Worm (Caenorhabditis elegans) whole organism, young adult: ENCODE measurements around the gene haao-1.

Experiments used
- B0261.1 ChIP-seq: sonication (generic microtip); optimal IDR thresholded peaks from 2 replicates; lab custom pipeline; 2016; ENCODE audit warnings: mild to moderate bottlenecking, missing genetic modification characterization, moderate library complexity, missing compliant biosample characterization
- B0336.3 ChIP-seq: fragments of 200-800 bp; sonication (Bioruptor generic); IDR thresholded peaks from 2 replicates; pipeline ENCODE4 v1.3.6; 2022; ENCODE audit warnings: missing genetic modification characterization, missing compliant biosample characterization
- C06A6.2 ChIP-seq: fragments of 200-800 bp; sonication (Bioruptor generic); conservative IDR thresholded peaks from 2 replicates; pipeline ENCODE4 v1.3.6; 2022; ENCODE audit warnings: missing genetic modification characterization, missing compliant biosample characterization
- C17E4.6 ChIP-seq: fragments of 200-800 bp; sonication (Bioruptor generic); IDR thresholded peaks from 2 replicates; pipeline ENCODE4 v1.3.6; 2022; ENCODE audit warnings: missing genetic modification reagents, missing genetic modification characterization, missing compliant biosample characterization
- F23B12.7 ChIP-seq: sonication (generic microtip); optimal IDR thresholded peaks from 2 replicates; lab custom pipeline; 2017; ENCODE audit warnings: missing genetic modification characterization, mild to moderate bottlenecking, missing compliant biosample characterization, antibody characterized with exemption, moderate library complexity; ENCODE audit not compliant: insufficient read depth
- F33H1.4 ChIP-seq: fragments of 200-800 bp; sonication (Bioruptor generic); IDR thresholded peaks from 2 replicates; pipeline ENCODE4 v1.3.6; 2022; ENCODE audit warnings: missing genetic modification reagents, missing genetic modification characterization, missing compliant biosample characterization
- F52B5.7 ChIP-seq: sonication (generic microtip); optimal IDR thresholded peaks from 2 replicates; lab custom pipeline; 2016; ENCODE audit warnings: mild to moderate bottlenecking, missing genetic modification characterization, missing compliant biosample characterization
- F57C9.4 ChIP-seq: sonication (generic microtip); optimal IDR thresholded peaks from 2 replicates; lab custom pipeline; 2017; ENCODE audit warnings: mild to moderate bottlenecking, missing genetic modification characterization, missing compliant biosample characterization
- K11D2.4 ChIP-seq: fragments of 200-800 bp; sonication (Bioruptor generic); IDR thresholded peaks from 2 replicates; pipeline ENCODE4 v1.3.6; 2022; ENCODE audit warnings: missing genetic modification reagents, missing genetic modification characterization, missing compliant biosample characterization
- Y79H2A.3 ChIP-seq: fragments of 200-800 bp; sonication (Bioruptor generic); conservative IDR thresholded peaks from 2 replicates; pipeline ENCODE4 v1.3.6; 2022; ENCODE audit warnings: missing genetic modification reagents, missing genetic modification characterization, missing compliant biosample characterization
- Y95B8A.8 ChIP-seq: fragments of 200-800 bp; sonication (Bioruptor generic); IDR thresholded peaks from 2 replicates; pipeline ENCODE4 v1.3.6; 2022; ENCODE audit warnings: missing genetic modification reagents, missing genetic modification characterization, missing compliant biosample characterization
- akir-1 ChIP-seq: fragments of 200-800 bp; sonication (Bioruptor generic); optimal IDR thresholded peaks from 2 replicates; lab custom pipeline; 2018; ENCODE audit warnings: mild to moderate bottlenecking, missing genetic modification characterization, moderate library complexity, missing compliant biosample characterization
- aptf-3 ChIP-seq: fragments of 200-800 bp; sonication (Bioruptor generic); IDR thresholded peaks from 2 replicates; pipeline ENCODE4 v1.3.6; 2022; ENCODE audit warnings: missing genetic modification characterization, missing compliant biosample characterization
- attf-3 ChIP-seq: fragments of 200-800 bp; sonication (Bioruptor generic); conservative IDR thresholded peaks from 2 replicates; pipeline ENCODE4 v1.3.6; 2022; ENCODE audit warnings: missing genetic modification reagents, missing genetic modification characterization, missing compliant biosample characterization
- attf-5 ChIP-seq: fragments of 200-800 bp; sonication (Bioruptor generic); optimal IDR thresholded peaks from 2 replicates; lab custom pipeline; 2018; ENCODE audit warnings: mild to moderate bottlenecking, missing genetic modification characterization, missing compliant biosample characterization
- bed-2 ChIP-seq: fragments of 200-800 bp; sonication (Bioruptor generic); IDR thresholded peaks from 2 replicates; pipeline ENCODE4 v1.3.6; 2022; ENCODE audit warnings: missing genetic modification reagents, missing genetic modification characterization, missing compliant biosample characterization
- ceh-40 ChIP-seq: fragments of 200-800 bp; sonication (Bioruptor generic); IDR thresholded peaks from 2 replicates; pipeline ENCODE4 v1.3.6; 2022; ENCODE audit warnings: missing genetic modification characterization, missing compliant biosample characterization
- ceh-58 ChIP-seq: fragments of 200-800 bp; sonication (Bioruptor generic); IDR thresholded peaks from 2 replicates; pipeline ENCODE4 v1.3.6; 2022; ENCODE audit warnings: missing genetic modification characterization, missing compliant biosample characterization
- ceh-91 ChIP-seq: fragments of 200-800 bp; sonication (Bioruptor generic); IDR thresholded peaks from 2 replicates; pipeline ENCODE4 v1.3.6; 2022; ENCODE audit warnings: missing genetic modification reagents, missing genetic modification characterization, missing compliant biosample characterization
- die-1 ChIP-seq: sonication (generic microtip); optimal IDR thresholded peaks from 2 replicates; lab custom pipeline; 2016; ENCODE audit warnings: missing genotype, mild to moderate bottlenecking, missing genetic modification characterization, missing compliant biosample characterization
- dpff-1 ChIP-seq: sonication (generic microtip); optimal IDR thresholded peaks from 2 replicates; lab custom pipeline; 2017; ENCODE audit warnings: mild to moderate bottlenecking, missing genetic modification characterization, missing compliant biosample characterization
- dpl-1 ChIP-seq: fragments of 150-350 bp; optimal IDR thresholded peaks from 2 replicates; lab custom pipeline; 2014; ENCODE audit warnings: missing biosample characterization, missing genetic modification reagents, missing genetic modification characterization
- egrh-3 ChIP-seq: fragments of 200-800 bp; sonication (Bioruptor generic); IDR thresholded peaks from 2 replicates; pipeline ENCODE4 v1.3.6; 2022; ENCODE audit warnings: missing genetic modification reagents, missing genetic modification characterization, missing compliant biosample characterization
- ekl-4 ChIP-seq: fragments of 200-800 bp; sonication (Bioruptor generic); IDR thresholded peaks from 2 replicates; pipeline ENCODE4 v1.3.6; 2022; ENCODE audit warnings: missing genetic modification reagents, missing genetic modification characterization, missing compliant biosample characterization
- hlh-26 ChIP-seq: fragments of 200-800 bp; sonication (Bioruptor generic); conservative IDR thresholded peaks from 2 replicates; pipeline ENCODE4 v1.3.6; 2022; ENCODE audit warnings: missing genetic modification reagents, missing genetic modification characterization, missing compliant biosample characterization
- hmg-20 ChIP-seq: fragments of 200-800 bp; sonication (Bioruptor generic); IDR thresholded peaks from 2 replicates; pipeline ENCODE4 v1.3.6; 2022; ENCODE audit warnings: missing genetic modification reagents, missing genetic modification characterization, missing compliant biosample characterization
- let-526 ChIP-seq: fragments of 200-800 bp; sonication (Bioruptor generic); IDR thresholded peaks from 2 replicates; pipeline ENCODE4 v1.3.6; 2022; ENCODE audit warnings: missing genetic modification reagents, missing genetic modification characterization, missing compliant biosample characterization
- lin-26 ChIP-seq: fragments of 200-800 bp; sonication (Bioruptor generic); IDR thresholded peaks from 2 replicates; pipeline ENCODE4 v1.3.6; 2022; ENCODE audit warnings: missing genetic modification reagents, missing genetic modification characterization, missing compliant biosample characterization
- lin-40 ChIP-seq: sonication (generic microtip); optimal IDR thresholded peaks from 2 replicates; lab custom pipeline; 2016; ENCODE audit warnings: missing genetic modification characterization, mild to moderate bottlenecking, missing compliant biosample characterization, missing genotype, missing genetic modification reagents
- lir-1 ChIP-seq: fragments of 200-800 bp; sonication (Bioruptor generic); conservative IDR thresholded peaks from 2 replicates; pipeline ENCODE4 v1.3.6; 2022; ENCODE audit warnings: missing genetic modification reagents, missing genetic modification characterization, missing compliant biosample characterization
- madf-6 ChIP-seq: fragments of 200-800 bp; sonication (Bioruptor generic); IDR thresholded peaks from 2 replicates; pipeline ENCODE4 v1.3.6; 2022; ENCODE audit warnings: missing genetic modification reagents, missing genetic modification characterization, missing compliant biosample characterization
- madf-8 ChIP-seq: fragments of 200-800 bp; sonication (Bioruptor generic); conservative IDR thresholded peaks from 2 replicates; pipeline ENCODE4 v1.3.6; 2022; ENCODE audit warnings: missing genetic modification reagents, missing genetic modification characterization, missing compliant biosample characterization
- mcd-1 ChIP-seq: fragments of 200-800 bp; sonication (Bioruptor generic); IDR thresholded peaks from 2 replicates; pipeline ENCODE4 v1.3.6; 2022; ENCODE audit warnings: missing genetic modification reagents, missing genetic modification characterization, missing compliant biosample characterization
- mes-4 ChIP-seq: sonication (generic microtip); optimal IDR thresholded peaks from 2 replicates; lab custom pipeline; 2016; ENCODE audit warnings: missing genotype, missing genetic modification characterization, missing compliant biosample characterization
- nfya-2 ChIP-seq: fragments of 200-800 bp; sonication (Bioruptor generic); IDR thresholded peaks from 2 replicates; pipeline ENCODE4 v1.3.6; 2022; ENCODE audit warnings: missing genetic modification reagents, missing genetic modification characterization, missing compliant biosample characterization
- nfyb-1 ChIP-seq: fragments of 200-800 bp; sonication (Bioruptor generic); IDR thresholded peaks from 2 replicates; pipeline ENCODE4 v1.3.6; 2022; ENCODE audit warnings: missing genetic modification reagents, missing genetic modification characterization, missing compliant biosample characterization
- nhr-27 ChIP-seq: fragments of 200-800 bp; sonication (Bioruptor generic); optimal IDR thresholded peaks from 2 replicates; lab custom pipeline; 2018; ENCODE audit warnings: mild to moderate bottlenecking, missing genetic modification characterization, moderate library complexity, missing compliant biosample characterization
- nhr-80 ChIP-seq: sonication (generic microtip); optimal IDR thresholded peaks from 2 replicates; lab custom pipeline; 2016; ENCODE audit warnings: missing genetic modification characterization, missing compliant biosample characterization
- nhr-90 ChIP-seq: sonication (generic microtip); optimal IDR thresholded peaks from 2 replicates; lab custom pipeline; 2016; ENCODE audit warnings: missing genotype, mild to moderate bottlenecking, missing genetic modification characterization, missing compliant biosample characterization
- sdz-38 ChIP-seq: sonication (generic microtip); optimal IDR thresholded peaks from 2 replicates; lab custom pipeline; 2016; ENCODE audit warnings: missing genotype, missing genetic modification characterization, missing compliant biosample characterization
- sea-2 ChIP-seq: fragments of 200-800 bp; sonication (Bioruptor generic); IDR thresholded peaks from 2 replicates; pipeline ENCODE4 v1.3.6; 2022; ENCODE audit warnings: missing genetic modification characterization, missing compliant biosample characterization
- snpc-1.1 ChIP-seq: sonication (generic microtip); optimal IDR thresholded peaks from 2 replicates; lab custom pipeline; 2017; ENCODE audit warnings: missing genetic modification characterization, mild to moderate bottlenecking, missing compliant biosample characterization, antibody characterized with exemption, moderate library complexity, missing genotype, missing genetic modification reagents; ENCODE audit not compliant: insufficient read depth
- somi-1 ChIP-seq: fragments of 200-800 bp; sonication (Bioruptor generic); optimal IDR thresholded peaks from 2 replicates; lab custom pipeline; 2018; ENCODE audit warnings: mild to moderate bottlenecking, missing genetic modification characterization, missing compliant biosample characterization
- tbx-9 ChIP-seq: sonication (generic microtip); optimal IDR thresholded peaks from 2 replicates; lab custom pipeline; 2016; ENCODE audit warnings: borderline replicate concordance, missing genetic modification characterization, inconsistent platforms, missing compliant biosample characterization
- unc-62 ChIP-seq: fragments of 150-350 bp; optimal IDR thresholded peaks from 2 replicates; lab custom pipeline; 2014; ENCODE audit warnings: missing biosample characterization, missing genetic modification reagents, missing genetic modification characterization
- zfh-2 ChIP-seq: fragments of 200-800 bp; sonication (Bioruptor generic); conservative IDR thresholded peaks from 2 replicates; pipeline ENCODE4 v1.3.6; 2022; ENCODE audit warnings: missing genetic modification reagents, missing genetic modification characterization, missing compliant biosample characterization
- ztf-22 ChIP-seq: fragments of 200-800 bp; sonication (Bioruptor generic); optimal IDR thresholded peaks from 2 replicates; lab custom pipeline; 2018; ENCODE audit warnings: mild to moderate bottlenecking, missing genetic modification characterization, moderate library complexity, missing compliant biosample characterization
- ztf-26 ChIP-seq: sonication (generic microtip); optimal IDR thresholded peaks from 2 replicates; lab custom pipeline; 2017; ENCODE audit warnings: missing genetic modification characterization, missing compliant biosample characterization
- ztf-6 ChIP-seq: fragments of 200-800 bp; sonication (Bioruptor generic); IDR thresholded peaks from 2 replicates; pipeline ENCODE4 v1.3.6; 2022; ENCODE audit warnings: missing genetic modification reagents, missing genetic modification characterization, missing compliant biosample characterization

haao-1 gene

DNA sequence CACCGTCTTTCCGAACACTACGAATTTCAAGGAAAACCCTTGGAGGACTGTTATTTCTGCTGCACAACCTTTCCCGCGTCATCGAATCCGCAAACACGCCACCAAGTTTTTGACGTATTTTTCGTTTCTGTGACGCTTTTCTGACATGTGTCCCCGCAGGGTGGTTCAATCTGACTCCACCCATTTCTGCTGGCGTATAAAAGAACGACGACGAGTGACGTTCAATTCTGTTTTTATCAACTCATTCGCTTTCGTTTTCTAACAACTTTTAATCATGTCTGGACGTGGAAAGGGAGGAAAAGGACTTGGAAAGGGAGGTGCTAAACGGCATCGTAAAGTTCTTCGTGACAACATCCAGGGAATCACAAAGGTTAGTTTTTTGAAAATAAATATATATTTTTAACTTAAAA is 42.2 kb downstream of the haao-1 start, which contains the start of gene his-37 (continued):
- TF ChIP-seq madf-8 (GFP tag; lab: Robert Waterston, UW) (no peak), sea-2 (0 out of 2 replicates have a peak, but pooled peaks have one; percentile 55), unc-62 (GFP tag; lab: Kevin White, UChicago) (peak; percentile 88), lir-1 (GFP tag; lab: Robert Waterston, UW) (peak; percentile 90), madf-6 (peak; percentile 33; the same call in 1 of the 2 replicates), zfh-2 (GFP tag; lab: Robert Waterston, UW) (peak; percentile 96), ceh-58 (GFP tag; lab: Robert Waterston, UW) (no peak), akir-1 (peak; percentile 33), Y95B8A.8 (0 out of 2 replicates have a peak, but pooled peaks have one; percentile 48), attf-5 (GFP tag; lab: Kevin White, UChicago) (peak; percentile 98), F52B5.7 (no peak), nfya-2 (GFP tag; lab: Robert Waterston, UW) (no peak), F33H1.4 (GFP tag; lab: Robert Waterston, UW) (peak; percentile 55), C06A6.2 (GFP tag; lab: Robert Waterston, UW) (peak; percentile 96), ekl-4 (GFP tag; lab: Robert Waterston, UW) (peak; percentile 93), F23B12.7 (tag; lab: Kevin White, UChicago) (peak; percentile 94), somi-1 (peak; percentile 98), mes-4 (tag; lab: Kevin White, UChicago) (no peak), hlh-26 (no peak), ztf-22 (GFP tag; lab: Kevin White, UChicago) (peak; percentile 94), lin-26 (GFP tag; lab: Robert Waterston, UW) (peak; percentile 69), tbx-9 (tag; lab: Kevin White, UChicago) (no peak), B0336.3 (GFP tag; lab: Robert Waterston, UW) (peak; percentile 96), F57C9.4 (tag; lab: Kevin White, UChicago) (peak; percentile 64), aptf-3 (GFP tag; lab: Robert Waterston, UW) (no peak), nhr-80 (tag; lab: Kevin White, UChicago) (peak; percentile 99), K11D2.4 (peak; percentile 98), ztf-26 (peak; percentile 98), ceh-40 (GFP tag; lab: Robert Waterston, UW) (no peak), dpl-1 (GFP tag; lab: Kevin White, UChicago) (peak; percentile 50), lin-40 (peak; percentile 99), snpc-1.1 (no peak), ceh-91 (GFP tag; lab: Robert Waterston, UW) (no peak), nfyb-1 (GFP tag; lab: Robert Waterston, UW) (peak; percentile 97), die-1 (tag; lab: Kevin White, UChicago) (peak; percentile 65), B0261.1 (tag; lab: Kevin White, UChicago) (peak; percentile 29), dpff-1 (tag; lab: Kevin White, UChicago) (no peak), nhr-90 (peak; percentile 95), nhr-27 (no peak), C17E4.6 (GFP tag; lab: Robert Waterston, UW) (peak; percentile 40; the same call in 1 of the 2 replicates), sdz-38 (tag; lab: Kevin White, UChicago) (no peak), ztf-6 (peak; percentile 93), egrh-3 (GFP tag; lab: Robert Waterston, UW) (peak; percentile 40), Y79H2A.3 (GFP tag; lab: Robert Waterston, UW) (no peak), bed-2 (GFP tag; lab: Robert Waterston, UW) (no peak), attf-3 (GFP tag; lab: Robert Waterston, UW) (peak; percentile 72), let-526 (GFP tag; lab: Robert Waterston, UW) (peak; percentile 70), hmg-20 (GFP tag; lab: Robert Waterston, UW) (peak; percentile 71; the same call in 1 of the 2 replicates), mcd-1 (GFP tag; lab: Robert Waterston, UW) (peak; percentile 93)
